Worm (Caenorhabditis elegans) whole organism, L2 larva: ENCODE results near the gene C50F4.4.
A peak's percentile ranks its signal among the peaks of the same experiment; 100 is the strongest.

ENCODE experiments used
- C34F6.9 ChIP-seq: fragments of 150-350 bp; optimal IDR thresholded peaks from 2 replicates; lab custom pipeline; 2014; ENCODE audit warnings: missing biosample characterization, missing genetic modification characterization
- F13H6.1 ChIP-seq: sonication (generic microtip); optimal IDR thresholded peaks from 2 replicates; lab custom pipeline; 2016; ENCODE audit warnings: missing genetic modification characterization, missing compliant biosample characterization
- R02D3.7 ChIP-seq: fragments of 150-350 bp; optimal IDR thresholded peaks from 2 replicates; lab custom pipeline; 2014; ENCODE audit warnings: missing biosample characterization, missing genetic modification characterization
- Y55F3AM.14 ChIP-seq: fragments of 200-800 bp; sonication (Bioruptor generic); optimal IDR thresholded peaks from 2 replicates; lab custom pipeline; 2018; ENCODE audit warnings: mild to moderate bottlenecking, missing genetic modification characterization, missing compliant biosample characterization
- aly-2 ChIP-seq: fragments of 150-350 bp; optimal IDR thresholded peaks from 2 replicates; lab custom pipeline; 2014; ENCODE audit warnings: missing biosample characterization, missing genetic modification characterization
- blmp-1 ChIP-seq: sonication (generic microtip); optimal IDR thresholded peaks from 2 replicates; lab custom pipeline; 2017; ENCODE audit warnings: missing genetic modification characterization, mild to moderate bottlenecking, missing compliant biosample characterization, antibody characterized with exemption, moderate library complexity; ENCODE audit not compliant: insufficient read depth
- ceh-82 ChIP-seq: fragments of 150-350 bp; optimal IDR thresholded peaks from 2 replicates; lab custom pipeline; 2014; ENCODE audit warnings: missing biosample characterization, missing genetic modification characterization
- crh-2 ChIP-seq: sonication (generic microtip); optimal IDR thresholded peaks from 2 replicates; lab custom pipeline; 2017; ENCODE audit warnings: missing biosample characterization, missing genetic modification characterization
- dmd-4 ChIP-seq: sonication (generic microtip); optimal IDR thresholded peaks from 2 replicates; lab custom pipeline; 2017; ENCODE audit warnings: missing biosample characterization, missing genetic modification characterization
- elt-1 ChIP-seq: fragments of 150-350 bp; optimal IDR thresholded peaks from 2 replicates; lab custom pipeline; 2014; ENCODE audit warnings: missing biosample characterization, missing genetic modification characterization
- elt-3 ChIP-seq: sonication (generic microtip); optimal IDR thresholded peaks from 2 replicates; lab custom pipeline; 2017; ENCODE audit warnings: missing biosample characterization, missing genetic modification characterization
- fos-1 ChIP-seq: fragments of 150-350 bp; optimal IDR thresholded peaks from 2 replicates; lab custom pipeline; 2014; ENCODE audit warnings: missing biosample characterization, missing genetic modification characterization
- gmeb-1 ChIP-seq: fragments of 150-350 bp; optimal IDR thresholded peaks from 2 replicates; lab custom pipeline; 2014; ENCODE audit warnings: missing biosample characterization, missing genetic modification characterization
- lin-11 ChIP-seq: fragments of 150-350 bp; sonication (generic microtip); optimal IDR thresholded peaks from 2 replicates; lab custom pipeline; 2014; ENCODE audit warnings: missing biosample characterization, missing genetic modification characterization, inconsistent platforms, mixed read lengths
- lin-13 ChIP-seq: fragments of 150-350 bp; optimal IDR thresholded peaks from 2 replicates; lab custom pipeline; 2014; ENCODE audit warnings: missing biosample characterization, missing genetic modification reagents, missing genetic modification characterization
- lsy-2 ChIP-seq, 2 experiments: fragments of 150-350 bp in 1 of 2; sonication (generic microtip) in 1 of 2; optimal IDR thresholded peaks; 2 replicates each; lab custom pipeline; 2014 to 2017; ENCODE audit warnings: missing biosample characterization in 2 of 2, missing genetic modification characterization in 2 of 2
- mab-5 ChIP-seq: fragments of 150-350 bp; optimal IDR thresholded peaks from 2 replicates; lab custom pipeline; 2014; ENCODE audit warnings: missing biosample characterization, missing genetic modification characterization
- mbf-1 ChIP-seq: sonication (generic microtip); optimal IDR thresholded peaks from 2 replicates; lab custom pipeline; 2017; ENCODE audit warnings: missing biosample characterization, missing genetic modification characterization
- mdl-1 ChIP-seq, 2 experiments: fragments of 150-350 bp in 1 of 2; sonication (generic microtip) in 1 of 2; optimal IDR thresholded peaks; 2 replicates each; lab custom pipeline; 2017; ENCODE audit warnings: missing biosample characterization in 2 of 2, missing genetic modification characterization in 2 of 2
- nhr-10 ChIP-seq: sonication (generic microtip); optimal IDR thresholded peaks from 2 replicates; lab custom pipeline; 2017; ENCODE audit warnings: missing biosample characterization, missing genetic modification characterization
- nhr-11 ChIP-seq: fragments of 150-350 bp; optimal IDR thresholded peaks from 2 replicates; lab custom pipeline; 2014; ENCODE audit warnings: missing biosample characterization, missing genetic modification characterization
- nhr-12 ChIP-seq: fragments of 150-350 bp; optimal IDR thresholded peaks from 2 replicates; lab custom pipeline; 2014; ENCODE audit warnings: missing biosample characterization, missing genetic modification characterization
- nhr-129 ChIP-seq: fragments of 150-350 bp; optimal IDR thresholded peaks from 2 replicates; lab custom pipeline; 2014; ENCODE audit warnings: missing biosample characterization, missing genetic modification characterization
- nhr-21 ChIP-seq: fragments of 150-350 bp; optimal IDR thresholded peaks from 2 replicates; lab custom pipeline; 2014; ENCODE audit warnings: missing biosample characterization, missing genetic modification characterization
- nhr-23 ChIP-seq: fragments of 150-350 bp; optimal IDR thresholded peaks from 2 replicates; lab custom pipeline; 2014; ENCODE audit warnings: missing biosample characterization, missing genetic modification reagents, missing genetic modification characterization
- nhr-25 ChIP-seq: fragments of 150-350 bp; sonication (generic microtip); optimal IDR thresholded peaks from 3 replicates; lab custom pipeline; 2014; ENCODE audit warnings: missing biosample characterization, missing genetic modification characterization
- nhr-6 ChIP-seq: fragments of 150-350 bp; optimal IDR thresholded peaks from 2 replicates; lab custom pipeline; 2014; ENCODE audit warnings: missing biosample characterization, missing genetic modification characterization
- nhr-77 ChIP-seq: fragments of 150-350 bp; optimal IDR thresholded peaks from 2 replicates; lab custom pipeline; 2014; ENCODE audit warnings: missing biosample characterization, missing genetic modification characterization
- peb-1 ChIP-seq: fragments of 150-350 bp; optimal IDR thresholded peaks from 2 replicates; lab custom pipeline; 2014; ENCODE audit warnings: missing biosample characterization, missing genetic modification characterization
- sem-4 ChIP-seq: fragments of 150-350 bp; optimal IDR thresholded peaks from 2 replicates; lab custom pipeline; 2014; ENCODE audit warnings: missing biosample characterization, missing genetic modification reagents, missing genetic modification characterization
- skn-1 ChIP-seq: sonication (generic microtip); optimal IDR thresholded peaks from 2 replicates; lab custom pipeline; 2017; ENCODE audit warnings: missing biosample characterization, missing genetic modification characterization
- sma-3 ChIP-seq: sonication (generic microtip); optimal IDR thresholded peaks from 2 replicates; lab custom pipeline; 2016; ENCODE audit warnings: missing genetic modification reagents, missing genetic modification characterization, missing compliant biosample characterization
- sma-9 ChIP-seq, 2 experiments: fragments of 150-350 bp in 1 of 2; sonication (generic microtip) in 1 of 2; optimal IDR thresholded peaks; 2 replicates each; lab custom pipeline; 2014 to 2016; ENCODE audit warnings: missing genetic modification characterization in 2 of 2, mild to moderate bottlenecking in 1 of 2, missing biosample characterization in 1 of 2, missing compliant biosample characterization in 1 of 2, missing genetic modification reagents in 1 of 2, moderate library complexity in 1 of 2
- unc-39 ChIP-seq: fragments of 150-350 bp; optimal IDR thresholded peaks from 2 replicates; lab custom pipeline; 2014; ENCODE audit warnings: missing biosample characterization, missing genetic modification characterization
- unc-55 ChIP-seq: fragments of 150-350 bp; sonication (generic microtip); optimal IDR thresholded peaks from 3 replicates; lab custom pipeline; 2014; ENCODE audit warnings: missing biosample characterization, missing genetic modification reagents, missing genetic modification characterization
- unc-62 ChIP-seq: fragments of 150-350 bp; optimal IDR thresholded peaks from 2 replicates; lab custom pipeline; 2014; ENCODE audit warnings: missing biosample characterization, missing genetic modification reagents, missing genetic modification characterization
- ztf-4 ChIP-seq: fragments of 150-350 bp; optimal IDR thresholded peaks from 2 replicates; lab custom pipeline; 2014; ENCODE audit warnings: missing biosample characterization, missing genetic modification characterization

Gene C50F4.4

DNA sequence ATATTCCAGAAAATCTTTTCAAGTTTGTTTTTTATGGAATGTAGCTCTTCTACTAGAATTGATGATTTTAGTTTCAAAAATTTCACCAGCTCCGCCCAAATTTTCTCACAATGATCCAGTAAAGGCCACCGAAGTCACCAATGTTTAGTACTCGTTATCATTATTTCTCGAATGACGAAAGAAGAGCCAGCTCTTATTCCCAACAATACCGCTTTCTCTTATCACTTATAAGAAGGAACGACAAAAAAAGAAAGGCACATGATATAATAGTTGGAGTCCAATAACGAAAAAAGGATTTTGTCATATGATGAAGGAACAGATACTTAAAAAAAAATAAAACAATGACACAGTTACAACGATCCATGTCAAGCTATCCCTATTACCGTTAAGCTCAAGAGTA lies 34.5 kb downstream of the C50F4.4 start:
- TF ChIP-seq aly-2 (no peak), F13H6.1 (tag; lab: Kevin White, UChicago) (no peak), nhr-12 (tag; lab: Kevin White, UChicago) (no peak), nhr-77 (no peak), skn-1 (tag; lab: Kevin White, UChicago) (no peak), mbf-1 (tag; lab: Kevin White, UChicago) (no peak), blmp-1 (no peak)
- TF ChIP-seq, all 48 proteins: peak for 0

ce11 chrV:9571673-9572072 lies 35.1 kb downstream of the C50F4.4 start:
- TF ChIP-seq nhr-12 (tag; lab: Kevin White, UChicago) (no peak), blmp-1 (no peak), nhr-11 (tag; lab: Kevin White, UChicago) (no peak), lin-13 (GFP tag; lab: Kevin White, UChicago) (no peak), lsy-2 (tag; optimal IDR thresholded peaks at IDR 0.05; lab: Kevin White, UChicago) (no peak), sma-9 (GFP tag; optimal IDR thresholded peaks at IDR 0.05; lab: Kevin White, UChicago) (no peak), sma-9 (tag; optimal IDR thresholded peaks at IDR 0.05; lab: Kevin White, UChicago) (no peak), nhr-10 (tag; lab: Kevin White, UChicago) (no peak), unc-55 (no peak), skn-1 (tag; lab: Kevin White, UChicago) (no peak), nhr-23 (tag; lab: Kevin White, UChicago) (no peak), lin-11 (tag; lab: Kevin White, UChicago) (no peak), crh-2 (tag; lab: Kevin White, UChicago) (no peak), sma-3 (no peak), dmd-4 (no peak)

ce11 chrV:9576991-9577390 lies 40.4 kb downstream of the C50F4.4 start, which contains the start of gene F25B3.2:
F25B3.2 (plus strand) TSS chrV:9577291.
- TF ChIP-seq aly-2 (no peak), crh-2 (tag; lab: Kevin White, UChicago) (no peak), lin-11 (tag; lab: Kevin White, UChicago) (no peak), C34F6.9 (tag; lab: Kevin White, UChicago) (no peak), unc-62 (no peak), nhr-23 (tag; lab: Kevin White, UChicago) (no peak), sem-4 (tag; lab: Kevin White, UChicago) (no peak), R02D3.7 (tag; lab: Kevin White, UChicago) (no peak), nhr-25 (no peak), sma-3 (no peak)

DNA sequence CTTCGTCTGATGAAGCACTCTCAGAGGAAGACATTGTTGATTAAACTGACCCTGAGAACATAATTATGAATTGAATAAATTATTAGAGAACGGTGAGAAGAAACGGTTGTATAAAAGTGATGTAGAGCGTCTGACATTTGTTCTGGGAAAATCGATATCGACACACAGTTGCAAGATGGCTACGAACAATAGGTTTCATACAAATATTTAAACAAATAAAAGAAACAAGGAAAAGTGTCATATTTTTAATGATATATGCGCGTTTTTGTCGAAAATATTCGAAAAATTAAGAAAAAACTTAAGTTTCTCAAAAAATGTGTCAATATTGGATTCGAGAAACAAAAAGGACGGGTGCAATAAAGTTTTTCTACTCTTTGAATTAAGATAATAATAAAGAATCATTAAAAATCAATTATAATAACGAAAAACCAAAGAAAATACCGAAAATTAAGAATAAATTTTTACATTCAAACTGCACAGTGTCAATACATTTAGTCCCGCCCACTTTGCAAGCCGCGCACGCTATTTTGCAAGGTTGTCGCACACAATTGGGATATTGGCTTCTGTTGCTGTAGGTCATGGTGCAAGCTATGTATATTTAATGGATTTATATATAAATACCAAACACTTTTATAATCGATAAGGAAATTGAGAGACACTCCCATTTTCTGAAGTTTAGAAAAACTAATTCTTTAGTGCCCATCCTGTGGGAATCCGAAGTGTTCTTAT lies 46.2 kb downstream of the C50F4.4 start, which contains the start of gene rtfo-1:
Gene rtfo-1 (minus strand): TSS at position 51 of the 729 bp plus-strand sequence.
- no peak for TF ChIP-seq nhr-77
- no peak for TF ChIP-seq blmp-1
- peak; percentile 45 for TF ChIP-seq C34F6.9 (tag; lab: Kevin White, UChicago)
- no peak for TF ChIP-seq nhr-12 (tag; lab: Kevin White, UChicago)
- no peak for TF ChIP-seq mdl-1 (tag; optimal IDR thresholded peaks at IDR 0.05; lab: Kevin White, UChicago)
- peak; percentile 7 for TF ChIP-seq ztf-4 (tag; lab: Kevin White, UChicago)
- TF ChIP-seq unc-62: no peak
- TF ChIP-seq gmeb-1 (tag; lab: Kevin White, UChicago): peak; percentile 60
- peak; percentile 30 for TF ChIP-seq sma-9 (GFP tag; optimal IDR thresholded peaks at IDR 0.05; lab: Kevin White, UChicago)
- TF ChIP-seq sma-9 (tag; optimal IDR thresholded peaks at IDR 0.05; lab: Kevin White, UChicago): no peak
- peak; percentile 50 for TF ChIP-seq nhr-129
- peak; percentile 41 for TF ChIP-seq sma-3
- peak; percentile 40 for TF ChIP-seq lin-13 (GFP tag; lab: Kevin White, UChicago)
- TF ChIP-seq lin-11 (tag; lab: Kevin White, UChicago): peak; percentile 64
- peak; percentile 9 for TF ChIP-seq fos-1
- TF ChIP-seq nhr-21 (tag; lab: Kevin White, UChicago): no peak
- TF ChIP-seq F13H6.1 (tag; lab: Kevin White, UChicago): peak; percentile 53
- peak; percentile 16 for TF ChIP-seq mab-5
- no peak for TF ChIP-seq nhr-11 (tag; lab: Kevin White, UChicago)
- TF ChIP-seq nhr-10 (tag; lab: Kevin White, UChicago): no peak
- no peak for TF ChIP-seq unc-39 (tag; lab: Kevin White, UChicago)

DNA sequence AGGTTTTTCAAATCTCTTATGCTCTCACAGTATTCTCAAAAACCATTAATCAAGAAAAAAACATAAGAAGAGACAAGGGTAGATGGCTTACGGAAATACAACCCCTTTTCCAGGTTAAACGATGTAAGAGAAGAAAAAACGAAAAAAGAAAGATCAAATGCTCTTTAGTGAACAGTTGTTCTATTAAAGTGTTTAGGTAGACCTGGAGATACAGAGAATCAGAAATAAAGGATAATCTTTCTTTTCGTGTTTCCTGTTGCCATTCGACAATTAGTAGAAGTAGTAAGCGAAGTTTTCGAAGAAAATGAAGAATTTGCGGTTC lies 46.7 kb downstream of the C50F4.4 start, which contains the start of gene K09G1.1:
Gene K09G1.1 (plus strand): TSS at position 223 of the 322 bp plus-strand sequence.
- TF ChIP-seq lin-11 (tag; lab: Kevin White, UChicago): no peak
- TF ChIP-seq Y55F3AM.14 (GFP tag; lab: Kevin White, UChicago): no peak
- no peak for TF ChIP-seq nhr-21 (tag; lab: Kevin White, UChicago)
- no peak for TF ChIP-seq ceh-82
- TF ChIP-seq crh-2 (tag; lab: Kevin White, UChicago): no peak
- TF ChIP-seq sma-9 (GFP tag; optimal IDR thresholded peaks at IDR 0.05; lab: Kevin White, UChicago): no peak
- no peak for TF ChIP-seq sma-9 (tag; optimal IDR thresholded peaks at IDR 0.05; lab: Kevin White, UChicago)
- no peak for TF ChIP-seq unc-39 (tag; lab: Kevin White, UChicago)
- no peak for TF ChIP-seq peb-1
- no peak for TF ChIP-seq mab-5
- TF ChIP-seq elt-3: no peak
- TF ChIP-seq nhr-6 (tag; lab: Kevin White, UChicago): no peak
- TF ChIP-seq mbf-1 (tag; lab: Kevin White, UChicago): no peak
- no peak for TF ChIP-seq gmeb-1 (tag; lab: Kevin White, UChicago)
- no peak for TF ChIP-seq dmd-4
- TF ChIP-seq elt-1: no peak
- TF ChIP-seq unc-55: no peak
